Fruit fly (Drosophila melanogaster) whole organism, embryonic: ENCODE data around the gene CG33795.
A peak's percentile ranks its signal among the peaks of the same experiment; 100 is the strongest.

ENCODE experiments used
- CG1024 ChIP-seq: fragments of 200-800 bp; sonication (Bioruptor generic); IDR thresholded peaks from 2 replicates; pipeline ENCODE4 v1.3.6; 2022; ENCODE audit warnings: missing biosample characterization, missing genetic modification characterization
- CG4854 ChIP-seq: fragments of 200-800 bp; sonication (Bioruptor generic); optimal IDR thresholded peaks from 2 replicates; lab custom pipeline; 2016; ENCODE audit warnings: missing biosample characterization, missing genetic modification characterization, inconsistent platforms
- CG6854 ChIP-seq: fragments of 200-800 bp; sonication (Bioruptor generic); optimal IDR thresholded peaks from 3 replicates; lab custom pipeline; 2017; ENCODE audit warnings: missing biosample characterization, mild to moderate bottlenecking, missing genetic modification characterization
- Drgx ChIP-seq: fragments of 200-800 bp; sonication (Bioruptor generic); IDR thresholded peaks from 2 replicates; pipeline ENCODE4 v1.3.6; 2022; ENCODE audit warnings: missing biosample characterization, missing genetic modification characterization
- Ets65A ChIP-seq: fragments of 200-800 bp; sonication (Bioruptor generic); peaks from one replicate; lab custom pipeline; 2016; ENCODE audit warnings: missing biosample characterization, missing genetic modification characterization
- Xrp1 ChIP-seq: fragments of 200-800 bp; sonication (Bioruptor generic); IDR thresholded peaks from 2 replicates; pipeline ENCODE4 v1.3.6; 2022; ENCODE audit warnings: missing biosample characterization, missing genetic modification characterization
- da ChIP-seq: fragments of 200-800 bp; sonication (Bioruptor generic); optimal IDR thresholded peaks from 2 replicates; lab custom pipeline; 2016; ENCODE audit warnings: missing biosample characterization, missing genetic modification characterization
- ftz-f1 ChIP-seq: fragments of 200-800 bp; sonication (Bioruptor generic); optimal IDR thresholded peaks from 2 replicates; lab custom pipeline; 2016; ENCODE audit warnings: missing biosample characterization, missing genetic modification characterization
- hth ChIP-seq: fragments of >200 bp; optimal IDR thresholded peaks from 2 replicates; lab custom pipeline; 2017; ENCODE audit warnings: inconsistent platforms
- ken ChIP-seq: fragments of 200-800 bp; sonication (Bioruptor generic); IDR thresholded peaks from 3 replicates; pipeline ENCODE4 v1.3.6; 2022; ENCODE audit warnings: missing biosample characterization, missing genetic modification characterization
- maf-S ChIP-seq: fragments of 200-800 bp; sonication (Bioruptor generic); optimal IDR thresholded peaks from 2 replicates; lab custom pipeline; 2016; ENCODE audit warnings: missing biosample characterization, missing genetic modification characterization
- salm ChIP-seq: fragments of 200-800 bp; sonication (Bioruptor generic); optimal IDR thresholded peaks from 2 replicates; lab custom pipeline; 2018; ENCODE audit warnings: missing biosample characterization, mild to moderate bottlenecking, missing genetic modification characterization
- sim ChIP-seq: fragments of 200-800 bp; sonication (Bioruptor generic); IDR thresholded peaks from 2 replicates; pipeline ENCODE4 v1.3.6; 2022; ENCODE audit warnings: missing biosample characterization, missing genetic modification characterization

dm6 chr3L:16147819-16148236 is 23.4 kb downstream of the CG33795 start:
- TF ChIP-seq ken (GFP tag; lab: Robert Waterston, UW), result no peak
- peak; percentile 90 for TF ChIP-seq Ets65A
- TF ChIP-seq ftz-f1, result no peak
- TF ChIP-seq CG4854 (GFP tag; lab: Kevin White, UChicago), result no peak
- TF ChIP-seq CG1024 (GFP tag; lab: Robert Waterston, UW), result no peak
- TF ChIP-seq Drgx, result no peak
- peak; percentile 26 for TF ChIP-seq CG6854 (GFP tag; lab: Kevin White, UChicago)
- no peak for TF ChIP-seq sim (GFP tag; lab: Robert Waterston, UW)
- TF ChIP-seq maf-S (GFP tag; lab: Kevin White, UChicago), result no peak
- no peak for TF ChIP-seq da
- TF ChIP-seq hth (lab: Kevin White, UChicago), result no peak
- TF ChIP-seq Xrp1, result no peak
- no peak for TF ChIP-seq salm (tag; lab: Kevin White, UChicago)
